Fruit fly (Drosophila melanogaster) whole organism, embryonic: ENCODE results near the gene CG1024.

Source experiments
- Bdp1 ChIP-seq: fragments of 200-800 bp; sonication (Bioruptor generic); optimal IDR thresholded peaks from 3 replicates; lab custom pipeline; 2016; ENCODE audit warnings: missing biosample characterization, missing genetic modification characterization
- Blimp-1 ChIP-seq: fragments of 200-800 bp; sonication (Bioruptor generic); optimal IDR thresholded peaks from 3 replicates; lab custom pipeline; 2018; ENCODE audit warnings: missing biosample characterization, missing genetic modification characterization, mild to moderate bottlenecking, moderate library complexity, missing genetic modification reagents
- CG10431 ChIP-seq: fragments of 200-800 bp; sonication (Bioruptor generic); optimal IDR thresholded peaks from 3 replicates; lab custom pipeline; 2018; ENCODE audit warnings: missing biosample characterization, mild to moderate bottlenecking, missing genetic modification characterization
- CG12769 ChIP-seq: fragments of 200-800 bp; sonication (Bioruptor generic); optimal IDR thresholded peaks from 2 replicates; lab custom pipeline; 2019; ENCODE audit warnings: missing biosample characterization, mild to moderate bottlenecking, missing genetic modification characterization, moderate library complexity
- CG2120 ChIP-seq: fragments of 200-800 bp; sonication (Bioruptor generic); optimal IDR thresholded peaks from 3 replicates; lab custom pipeline; 2016; ENCODE audit warnings: missing biosample characterization, missing genetic modification characterization
- CG2129 ChIP-seq: fragments of 200-800 bp; sonication (Bioruptor generic); IDR thresholded peaks from 2 replicates; pipeline ENCODE4 v1.3.6; 2022; ENCODE audit warnings: missing biosample characterization, missing genetic modification characterization; ENCODE audit not compliant: partially characterized antibody
- CG2678 ChIP-seq: fragments of 200-800 bp; sonication (Bioruptor generic); optimal IDR thresholded peaks from 3 replicates; lab custom pipeline; 2019; ENCODE audit warnings: missing biosample characterization, mild to moderate bottlenecking, missing genetic modification characterization, moderate library complexity
- CG3726 ChIP-seq: fragments of 200-800 bp; sonication (Bioruptor generic); IDR thresholded peaks from 3 replicates; pipeline ENCODE4, ENCODE4 v1.3.6; 2022; ENCODE audit warnings: missing biosample characterization, missing genetic modification characterization
- CG4617 ChIP-seq: fragments of 200-800 bp; sonication (Bioruptor generic); optimal IDR thresholded peaks from 3 replicates; lab custom pipeline; 2016; ENCODE audit warnings: missing biosample characterization, missing genetic modification characterization, borderline replicate concordance
- CG6854 ChIP-seq: fragments of 200-800 bp; sonication (Bioruptor generic); optimal IDR thresholded peaks from 3 replicates; lab custom pipeline; 2017; ENCODE audit warnings: missing biosample characterization, mild to moderate bottlenecking, missing genetic modification characterization
- CG7372 ChIP-seq: fragments of 200-800 bp; sonication (Bioruptor generic); IDR thresholded peaks from 2 replicates; pipeline ENCODE4 v1.3.6; 2022; ENCODE audit warnings: missing biosample characterization, missing genetic modification characterization
- CG8478 ChIP-seq: fragments of >200 bp; optimal IDR thresholded peaks from 2 replicates; lab custom pipeline; 2018
- CG9876 ChIP-seq: fragments of 200-800 bp; sonication (Bioruptor generic); optimal IDR thresholded peaks from 2 replicates; lab custom pipeline; 2016; ENCODE audit warnings: missing biosample characterization, missing genetic modification characterization
- CoRest ChIP-seq: fragments of 200-800 bp; sonication (Bioruptor generic); optimal IDR thresholded peaks from 3 replicates; lab custom pipeline; 2018; ENCODE audit warnings: missing biosample characterization, mild to moderate bottlenecking, missing genetic modification characterization, moderate library complexity
- Doc2 ChIP-seq: fragments of 200-800 bp; sonication (Bioruptor generic); IDR thresholded peaks from 2 replicates; pipeline ENCODE4 v1.3.6; 2022; ENCODE audit warnings: missing biosample characterization, missing genetic modification characterization
- Ets65A ChIP-seq: fragments of 200-800 bp; sonication (Bioruptor generic); peaks from one replicate; lab custom pipeline; 2016; ENCODE audit warnings: missing biosample characterization, missing genetic modification characterization
- H2.0 ChIP-seq: fragments of 200-800 bp; sonication (Bioruptor generic); IDR thresholded peaks from 2 replicates; pipeline ENCODE4 v1.3.6; 2022; ENCODE audit warnings: missing biosample characterization, missing genetic modification characterization
- Hr51 ChIP-seq, 2 experiments: fragments of 200-800 bp; sonication (Bioruptor generic); optimal IDR thresholded peaks; 2 replicates in 1 of 2; 3 replicates in 1 of 2; lab custom pipeline; 2016 to 2018; ENCODE audit warnings: missing biosample characterization in 2 of 2, missing genetic modification characterization in 2 of 2, mild to moderate bottlenecking in 1 of 2, moderate library complexity in 1 of 2
- Hr78 ChIP-seq, 2 experiments: fragments of 200-800 bp in 1 of 2; fragments of >200 bp in 1 of 2; sonication (Bioruptor generic) in 1 of 2; optimal IDR thresholded peaks; 2 replicates each; lab custom pipeline; 2017 to 2019; ENCODE audit warnings: missing biosample characterization in 2 of 2, missing genetic modification characterization in 2 of 2, mild to moderate bottlenecking in 1 of 2, moderate library complexity in 1 of 2
- Jarid2 ChIP-seq: fragments of 200-800 bp; sonication (Bioruptor generic); optimal IDR thresholded peaks from 3 replicates; lab custom pipeline; 2017; ENCODE audit warnings: mild to moderate bottlenecking, missing biosample characterization, missing genetic modification reagents, missing genetic modification characterization
- Med ChIP-seq: fragments of 200-800 bp; sonication (Bioruptor generic); peaks from one replicate; lab custom pipeline; 2016; ENCODE audit warnings: missing biosample characterization, missing genetic modification characterization, mild to moderate bottlenecking, inconsistent platforms, moderate library complexity
- Mrtf ChIP-seq: fragments of 200-800 bp; sonication (Bioruptor generic); IDR thresholded peaks from 3 replicates; pipeline ENCODE4 v1.3.6; 2022; ENCODE audit warnings: missing biosample characterization, missing genetic modification characterization
- NC2β ChIP-seq: fragments of 200-800 bp; sonication (Bioruptor generic); optimal IDR thresholded peaks from 2 replicates; lab custom pipeline; 2016; ENCODE audit warnings: missing biosample characterization, missing genetic modification characterization
- Sox100B ChIP-seq: fragments of 200-800 bp; sonication (Bioruptor generic); optimal IDR thresholded peaks from 3 replicates; lab custom pipeline; 2018; ENCODE audit warnings: missing biosample characterization, mild to moderate bottlenecking, missing genetic modification characterization
- ab ChIP-seq: fragments of 200-800 bp; sonication (Bioruptor generic); optimal IDR thresholded peaks from 2 replicates; lab custom pipeline; 2016; ENCODE audit warnings: missing biosample characterization, missing genetic modification characterization
- gro ChIP-seq: fragments of 200-800 bp; sonication (Bioruptor generic); optimal IDR thresholded peaks from 2 replicates; lab custom pipeline; 2016; ENCODE audit warnings: missing biosample characterization, missing genetic modification characterization
- gt ChIP-seq: fragments of 200-800 bp; sonication (Bioruptor generic); IDR thresholded peaks from 2 replicates; pipeline ENCODE4 v1.3.6; 2022; ENCODE audit warnings: missing biosample characterization, missing genetic modification characterization
- jigr1 ChIP-seq: fragments of 200-800 bp; sonication (Bioruptor generic); IDR thresholded peaks from 3 replicates; pipeline ENCODE4 v1.3.6; 2022; ENCODE audit warnings: missing biosample characterization, missing genetic modification characterization
- kni ChIP-seq: fragments of 200-800 bp; sonication (Bioruptor generic); optimal IDR thresholded peaks from 3 replicates; lab custom pipeline; 2017; ENCODE audit warnings: mild to moderate bottlenecking, missing biosample characterization, missing genetic modification reagents, missing genetic modification characterization
- lab ChIP-seq: fragments of 200-800 bp; sonication (Bioruptor generic); optimal IDR thresholded peaks from 3 replicates; lab custom pipeline; 2017; ENCODE audit warnings: missing biosample characterization, missing genetic modification characterization, mild to moderate bottlenecking, moderate library complexity, missing genetic modification reagents
- mam ChIP-seq: fragments of 200-800 bp; sonication (Bioruptor generic); optimal IDR thresholded peaks from 3 replicates; lab custom pipeline; 2016; ENCODE audit warnings: missing biosample characterization, missing genetic modification characterization
- sens ChIP-seq: fragments of 200-800 bp; sonication (Bioruptor generic); peaks from one replicate; lab custom pipeline; 2016; ENCODE audit warnings: missing biosample characterization, missing genetic modification characterization
- stc ChIP-seq: fragments of 200-800 bp; sonication (Bioruptor generic); IDR thresholded peaks from 2 replicates; pipeline ENCODE4 v1.3.6; 2022; ENCODE audit warnings: missing biosample characterization, missing genetic modification characterization
- vvl ChIP-seq: fragments of 200-800 bp; sonication (Bioruptor generic); IDR thresholded peaks from 2 replicates; pipeline ENCODE4 v1.3.6; 2022; ENCODE audit warnings: missing biosample characterization, missing genetic modification characterization

Gene CG1024

dm6 chr3R:6334906-6335433 is 45.2 kb downstream of the CG1024 start, which contains the start of gene Osi19 (continued):
- TF ChIP-seq CG8478 (no peak), lab (GFP tag; lab: Kevin White, UChicago) (no peak), gro (GFP tag; lab: Kevin White, UChicago) (no peak), Bdp1 (GFP tag; lab: Kevin White, UChicago) (no peak), CG6854 (GFP tag; lab: Kevin White, UChicago) (no peak), CG3726 (GFP tag; lab: Robert Waterston, UW) (no peak), H2.0 (no peak), Sox100B (GFP tag; lab: Kevin White, UChicago) (no peak), stc (GFP tag; lab: Robert Waterston, UW) (no peak), ab (GFP tag; lab: Kevin White, UChicago) (no peak), jigr1 (GFP tag; lab: Robert Waterston, UW) (no peak), CG4617 (GFP tag; lab: Kevin White, UChicago) (no peak), CG2129 (GFP tag; lab: Robert Waterston, UW) (no peak), Doc2 (GFP tag; lab: Robert Waterston, UW) (no peak), Hr51 (GFP tag; optimal IDR thresholded peaks at IDR 0.05; lab: Kevin White, UChicago) (no peak), sens (GFP tag; lab: Kevin White, UChicago) (peak; percentile 86), CoRest (tag; lab: Kevin White, UChicago) (no peak), gt (GFP tag; lab: Robert Waterston, UW) (no peak), Ets65A (GFP tag; lab: Kevin White, UChicago) (peak; percentile 65), CG10431 (no peak), CG12769 (tag; lab: Kevin White, UChicago) (no peak), Med (GFP tag; lab: Kevin White, UChicago) (peak; percentile 42), Jarid2 (no peak), NC2β (GFP tag; lab: Kevin White, UChicago) (no peak), CG7372 (GFP tag; lab: Robert Waterston, UW) (peak; percentile 61), mam (GFP tag; lab: Kevin White, UChicago) (no peak), CG2678 (tag; lab: Kevin White, UChicago) (no peak)

dm6 chr3R:6329774-6330298 is 50.3 kb downstream of the CG1024 start, which contains the start of gene Osi18:
Gene Osi18, plus strand, starts transcription at chr3R:6330248.
- TF ChIP-seq CG9876 (GFP tag; lab: Kevin White, UChicago) (no peak), Mrtf (no peak), vvl (GFP tag; lab: Robert Waterston, UW) (0 out of 2 replicates have a peak, but pooled peaks have one; percentile 13), Med (GFP tag; lab: Kevin White, UChicago) (peak; percentile 48), Hr78 (GFP tag; optimal IDR thresholded peaks at IDR 0.05; lab: Kevin White, UChicago) (peak in 1 of 2 experiments; percentile 38), Blimp-1 (GFP tag; lab: Kevin White, UChicago) (peak; percentile 69), kni (GFP tag; lab: Kevin White, UChicago) (peak; percentile 71), CG2120 (GFP tag; lab: Kevin White, UChicago) (no peak)
- TF ChIP-seq, all 482 proteins: peak for 5
